Worm (Caenorhabditis elegans): ENCODE data around the gene gld-3.

DNA sequence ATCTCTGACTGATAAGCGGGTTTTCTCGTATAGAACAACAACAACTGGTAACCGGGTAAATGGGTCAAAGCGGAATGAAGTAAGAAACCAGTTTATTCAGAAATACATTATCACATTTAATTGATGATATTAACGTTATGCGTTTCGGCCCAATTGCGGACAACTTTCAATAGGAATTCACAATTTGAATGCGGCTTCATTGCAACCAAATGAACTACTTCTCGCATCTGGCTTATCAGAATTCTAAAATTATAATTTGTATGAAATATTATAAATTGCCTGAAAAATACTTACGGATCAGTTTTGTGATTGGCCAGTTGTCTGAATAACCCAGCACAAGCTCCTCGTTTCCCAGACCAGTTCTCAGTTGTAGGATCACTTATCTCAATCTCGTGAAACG is 36.3 kb downstream of the gld-3 start, which contains the start of gene col-36:
- TF ChIP-seq B0261.1 (tag; optimal IDR thresholded peaks at IDR 0.05) (no peak), tbx-9 (tag; optimal IDR thresholded peaks at IDR 0.05; ENCODE audit: borderline replicate concordance) (no peak), unc-62 (GFP tag; optimal IDR thresholded peaks at IDR 0.05) (no peak), gei-17 (GFP tag; optimal IDR thresholded peaks at IDR 0.05) (no peak), nfya-1 (tag; optimal IDR thresholded peaks at IDR 0.05; ENCODE audit: borderline replicate concordance, insufficient read depth) (no peak), ama-1 (optimal IDR thresholded peaks at IDR 0.05) (no peak), ama-1 (GFP tag; optimal IDR thresholded peaks at IDR 0.05) (no peak), fkh-3 (tag; optimal IDR thresholded peaks at IDR 0.05) (no peak), ztf-28 (GFP tag; IDR thresholded peaks at IDR 0.05) (no peak), lin-26 (GFP tag; IDR thresholded peaks at IDR 0.05) (no peak), atf-7 (tag; optimal IDR thresholded peaks at IDR 0.05) (no peak), F55B11.4 (tag; optimal IDR thresholded peaks at IDR 0.05; ENCODE audit: borderline replicate concordance, insufficient read depth) (no peak), Y95B8A.8 (GFP tag; IDR thresholded peaks at IDR 0.05) (no peak), F57C9.4 (tag; optimal IDR thresholded peaks at IDR 0.05) (no peak)

Measured in whole organism, young adult.